Fruit fly (Drosophila melanogaster) whole organism, prepupa: ENCODE measurements around the gene nkt.
A peak's percentile ranks its signal among the peaks of the same experiment; 100 is the strongest.

Experiments used
- CG10669 ChIP-seq: fragments of 200-800 bp; sonication (Bioruptor generic); optimal IDR thresholded peaks from 3 replicates; lab custom pipeline; 2018; ENCODE audit warnings: missing biosample characterization, mild to moderate bottlenecking, missing genetic modification characterization, moderate library complexity
- CG11762 ChIP-seq: fragments of 200-800 bp; sonication (Bioruptor generic); optimal IDR thresholded peaks from 3 replicates; lab custom pipeline; 2016; ENCODE audit warnings: missing biosample characterization, missing genetic modification characterization; ENCODE audit not compliant: insufficient read depth
- CG15336 ChIP-seq: fragments of 200-800 bp; sonication (Bioruptor generic); IDR thresholded peaks from 2 replicates; pipeline ENCODE4 v1.3.6; 2022; ENCODE audit warnings: missing biosample characterization, missing genetic modification characterization
- CG3032 ChIP-seq: fragments of 200-800 bp; optimal IDR thresholded peaks from 2 replicates; lab custom pipeline; 2019; ENCODE audit warnings: missing biosample characterization, mild to moderate bottlenecking, missing genetic modification characterization, moderate library complexity
- CG31627 ChIP-seq: fragments of 200-800 bp; sonication (Bioruptor generic); optimal IDR thresholded peaks from 3 replicates; lab custom pipeline; 2016; ENCODE audit warnings: missing biosample characterization, missing genetic modification characterization
- CG32006 ChIP-seq: fragments of 200-800 bp; sonication (Bioruptor generic); optimal IDR thresholded peaks from 3 replicates; lab custom pipeline; 2017; ENCODE audit warnings: missing biosample characterization, mild to moderate bottlenecking, missing genetic modification characterization
- CG3919 ChIP-seq: fragments of 200-800 bp; sonication (Bioruptor generic); optimal IDR thresholded peaks from 3 replicates; lab custom pipeline; 2016; ENCODE audit warnings: missing biosample characterization, missing genetic modification characterization
- CG4318 ChIP-seq: fragments of 200-800 bp; sonication (Bioruptor generic); optimal IDR thresholded peaks from 3 replicates; lab custom pipeline; 2017; ENCODE audit warnings: missing biosample characterization, mild to moderate bottlenecking, missing genetic modification characterization
- CG6163 ChIP-seq: fragments of 200-800 bp; sonication (Bioruptor generic); IDR thresholded peaks from 3 replicates; pipeline ENCODE4 v1.3.6; 2022; ENCODE audit warnings: missing biosample characterization, missing genetic modification characterization
- CG6276 ChIP-seq: fragments of 200-800 bp; sonication (Bioruptor generic); optimal IDR thresholded peaks from 2 replicates; lab custom pipeline; 2017; ENCODE audit warnings: missing biosample characterization, mild to moderate bottlenecking, missing genetic modification characterization
- CG6808 ChIP-seq: fragments of 200-800 bp; sonication (Bioruptor generic); optimal IDR thresholded peaks from 3 replicates; lab custom pipeline; 2017; ENCODE audit warnings: missing biosample characterization, missing genetic modification characterization, mild to moderate bottlenecking, moderate library complexity, missing genetic modification reagents
- CG6854 ChIP-seq: fragments of 200-800 bp; sonication (Bioruptor generic); optimal IDR thresholded peaks from 2 replicates; lab custom pipeline; 2017; ENCODE audit warnings: missing biosample characterization, mild to moderate bottlenecking, missing genetic modification characterization
- CG7368 ChIP-seq: fragments of 200-800 bp; sonication (Bioruptor generic); optimal IDR thresholded peaks from 3 replicates; lab custom pipeline; 2016; ENCODE audit warnings: missing biosample characterization, missing genetic modification characterization
- CG8119 ChIP-seq: fragments of 200-800 bp; sonication (Bioruptor generic); IDR thresholded peaks from 3 replicates; pipeline ENCODE4 v1.3.6; 2022; ENCODE audit warnings: missing biosample characterization, missing genetic modification characterization
- CG8632 ChIP-seq: fragments of 200-800 bp; sonication (Bioruptor generic); optimal IDR thresholded peaks from 3 replicates; lab custom pipeline; 2016; ENCODE audit warnings: missing biosample characterization, missing genetic modification characterization
- CG9139 ChIP-seq: fragments of 200-800 bp; sonication (Bioruptor generic); optimal IDR thresholded peaks from 3 replicates; lab custom pipeline; 2017; ENCODE audit warnings: missing biosample characterization, mild to moderate bottlenecking, missing genetic modification characterization
- Eip75B ChIP-seq: fragments of 200-800 bp; sonication (Bioruptor generic); optimal IDR thresholded peaks from 3 replicates; lab custom pipeline; 2016; ENCODE audit warnings: missing biosample characterization, missing genetic modification characterization
- Eip78C ChIP-seq: fragments of 200-800 bp; sonication (Bioruptor generic); peaks from one replicate; lab custom pipeline; 2016; ENCODE audit warnings: missing biosample characterization, missing genetic modification characterization
- Eip93F ChIP-seq: fragments of 200-800 bp; sonication (Bioruptor generic); optimal IDR thresholded peaks from 2 replicates; lab custom pipeline; 2016; ENCODE audit warnings: missing biosample characterization, mild to moderate bottlenecking, missing genetic modification characterization
- Ets21C ChIP-seq: fragments of 200-800 bp; sonication (Bioruptor generic); optimal IDR thresholded peaks from 3 replicates; lab custom pipeline; 2016; ENCODE audit warnings: missing biosample characterization, missing genetic modification characterization
- Gug ChIP-seq: fragments of 200-800 bp; sonication (Bioruptor generic); IDR thresholded peaks from 2 replicates; pipeline ENCODE4 v1.3.6; 2022; ENCODE audit warnings: missing biosample characterization, missing genetic modification characterization
- Hr4 ChIP-seq: fragments of 200-800 bp; sonication (Bioruptor generic); optimal IDR thresholded peaks from 3 replicates; lab custom pipeline; 2016; ENCODE audit warnings: missing biosample characterization, missing genetic modification characterization
- OdsH ChIP-seq: fragments of 200-800 bp; sonication (Bioruptor generic); optimal IDR thresholded peaks from 3 replicates; lab custom pipeline; 2016; ENCODE audit warnings: missing biosample characterization, missing genetic modification characterization
- Sox102F ChIP-seq: fragments of 200-800 bp; sonication (Bioruptor generic); optimal IDR thresholded peaks from 2 replicates; lab custom pipeline; 2016; ENCODE audit warnings: missing biosample characterization, mild to moderate bottlenecking, missing genetic modification characterization
- Sox15 ChIP-seq: fragments of 200-800 bp; sonication (Bioruptor generic); optimal IDR thresholded peaks from 3 replicates; lab custom pipeline; 2016; ENCODE audit warnings: missing biosample characterization, missing genetic modification characterization
- acj6 ChIP-seq: fragments of 200-800 bp; sonication (Bioruptor generic); optimal IDR thresholded peaks from 3 replicates; lab custom pipeline; 2016; ENCODE audit warnings: missing biosample characterization, missing genetic modification characterization
- cyc ChIP-seq: fragments of 200-800 bp; sonication (Bioruptor generic); optimal IDR thresholded peaks from 3 replicates; lab custom pipeline; 2016; ENCODE audit warnings: missing biosample characterization, missing genetic modification characterization
- dac ChIP-seq: fragments of 200-800 bp; sonication (Bioruptor generic); optimal IDR thresholded peaks from 2 replicates; lab custom pipeline; 2017; ENCODE audit warnings: missing biosample characterization, mild to moderate bottlenecking, missing genetic modification characterization
- dsx ChIP-seq: fragments of 200-800 bp; optimal IDR thresholded peaks from 3 replicates; lab custom pipeline; 2019; ENCODE audit warnings: missing biosample characterization, mild to moderate bottlenecking, missing genetic modification characterization, moderate library complexity; ENCODE audit not compliant: poor library complexity, severe bottlenecking
- eg ChIP-seq: fragments of 200-800 bp; sonication (Bioruptor generic); IDR thresholded peaks from 3 replicates; pipeline ENCODE4 v1.3.6; 2022; ENCODE audit warnings: missing biosample characterization, missing genetic modification characterization
- esn ChIP-seq: fragments of 200-800 bp; sonication (Bioruptor generic); optimal IDR thresholded peaks from 2 replicates; lab custom pipeline; 2016; ENCODE audit warnings: missing biosample characterization, mild to moderate bottlenecking, missing genetic modification characterization, moderate library complexity
- fd85E ChIP-seq: fragments of 200-800 bp; sonication (Bioruptor generic); optimal IDR thresholded peaks from 3 replicates; lab custom pipeline; 2016; ENCODE audit warnings: missing biosample characterization, missing genetic modification characterization
- fkh ChIP-seq: fragments of 200-800 bp; sonication (Bioruptor generic); optimal IDR thresholded peaks from 3 replicates; lab custom pipeline; 2017; ENCODE audit warnings: missing biosample characterization, mild to moderate bottlenecking, missing genetic modification characterization, moderate library complexity
- net ChIP-seq: fragments of 200-800 bp; sonication (Bioruptor generic); optimal IDR thresholded peaks from 3 replicates; lab custom pipeline; 2016; ENCODE audit warnings: missing biosample characterization, missing genetic modification characterization
- pdm3 ChIP-seq: fragments of 200-800 bp; sonication (Bioruptor generic); optimal IDR thresholded peaks from 3 replicates; lab custom pipeline; 2016; ENCODE audit warnings: missing biosample characterization, missing genetic modification characterization
- salr ChIP-seq, 2 experiments: fragments of 200-800 bp; sonication (Bioruptor generic); optimal IDR thresholded peaks; 3 replicates each; lab custom pipeline; 2016 to 2018; ENCODE audit warnings: missing biosample characterization in 2 of 2, missing genetic modification characterization in 2 of 2, mild to moderate bottlenecking in 1 of 2
- spab ChIP-seq: fragments of 200-800 bp; sonication (Bioruptor generic); optimal IDR thresholded peaks from 2 replicates; lab custom pipeline; 2017; ENCODE audit warnings: missing biosample characterization, mild to moderate bottlenecking, missing genetic modification characterization, missing genetic modification reagents
- topi ChIP-seq: fragments of 200-800 bp; sonication (Bioruptor generic); optimal IDR thresholded peaks from 3 replicates; lab custom pipeline; 2016; ENCODE audit warnings: missing biosample characterization, missing genetic modification characterization
- vri ChIP-seq: fragments of 200-800 bp; sonication (Bioruptor generic); optimal IDR thresholded peaks from 3 replicates; lab custom pipeline; 2016; ENCODE audit warnings: missing biosample characterization, mild to moderate bottlenecking, missing genetic modification characterization

nkt gene

dm6 chr3L:11215244-11216121, 14.3 kb downstream of the nkt start (continued):
- TF ChIP-seq CG10669 (GFP tag; lab: Kevin White, UChicago) (peak; percentile 90), Gug (GFP tag; lab: Robert Waterston, UW) (peak; percentile 94), fd85E (peak; percentile 91), cyc (GFP tag; lab: Kevin White, UChicago) (peak; percentile 94), CG6163 (GFP tag; lab: Robert Waterston, UW) (peak; percentile 98), CG6854 (peak; percentile 83), CG6808 (peak; percentile 87), Sox102F (GFP tag; lab: Kevin White, UChicago) (peak; percentile 95), fkh (GFP tag; lab: Kevin White, UChicago) (peak; percentile 97), CG9139 (GFP tag; lab: Kevin White, UChicago) (peak; percentile 70), Eip75B (peak; percentile 96), net (GFP tag; lab: Kevin White, UChicago) (peak; percentile 95), CG3032 (tag; lab: Kevin White, UChicago) (peak; percentile 83), dac (GFP tag; lab: Kevin White, UChicago) (peak; percentile 78), CG32006 (GFP tag; lab: Kevin White, UChicago) (peak; percentile 91), Eip93F (peak; percentile 84), eg (GFP tag; lab: Robert Waterston, UW) (peak; percentile 99), OdsH (GFP tag; lab: Kevin White, UChicago) (peak; percentile 91), Hr4 (GFP tag; lab: Kevin White, UChicago) (peak; percentile 93), Eip78C (GFP tag; lab: Kevin White, UChicago) (peak; percentile 98), topi (GFP tag; lab: Kevin White, UChicago) (peak; percentile 96)
- TF ChIP-seq, all 60 proteins: peak for 59

dm6 chr3L:11216219-11216618, 15.1 kb downstream of the nkt start:
- peak; percentile 41 for TF ChIP-seq Eip78C (GFP tag; lab: Kevin White, UChicago)
- no peak for TF ChIP-seq spab (GFP tag; lab: Kevin White, UChicago)

- TF ChIP-seq CG3919 (no peak), pdm3 (peak; percentile 28), CG4318 (GFP tag; lab: Kevin White, UChicago) (no peak), acj6 (peak; percentile 19), CG32006 (GFP tag; lab: Kevin White, UChicago) (peak; percentile 30), CG8119 (GFP tag; lab: Robert Waterston, UW) (no peak), CG8632 (peak; percentile 22), vri (no peak), Eip78C (GFP tag; lab: Kevin White, UChicago) (peak; percentile 56), CG7368 (GFP tag; lab: Kevin White, UChicago) (no peak), CG15336 (GFP tag; lab: Robert Waterston, UW) (0 out of 2 replicates have a peak, but pooled peaks have one; percentile 33), esn (GFP tag; lab: Kevin White, UChicago) (no peak), dsx (GFP tag; lab: Kevin White, UChicago) (no peak), fkh (GFP tag; lab: Kevin White, UChicago) (no peak), CG11762 (GFP tag; lab: Kevin White, UChicago) (no peak), CG31627 (GFP tag; lab: Kevin White, UChicago) (peak; percentile 36), eg (GFP tag; lab: Robert Waterston, UW) (no peak), Sox15 (GFP tag; lab: Kevin White, UChicago) (no peak), CG6276 (peak; percentile 40), Hr4 (GFP tag; lab: Kevin White, UChicago) (peak; percentile 11), fd85E (no peak), Ets21C (GFP tag; lab: Kevin White, UChicago) (no peak), OdsH (GFP tag; lab: Kevin White, UChicago) (no peak), cyc (GFP tag; lab: Kevin White, UChicago) (no peak), CG3032 (tag; lab: Kevin White, UChicago) (no peak), salr (GFP tag; optimal IDR thresholded peaks at IDR 0.05; lab: Kevin White, UChicago) (no peak)
These were observed 16.7 kb downstream of the nkt start for dm6 chr3L:11217893-11218292.
